Worm (Caenorhabditis elegans) whole organism, young adult: ENCODE measurements around the gene Y45G5AM.4.

Experiments
- C06A6.2 ChIP-seq: fragments of 200-800 bp; sonication (Bioruptor generic); conservative IDR thresholded peaks from 2 replicates; pipeline ENCODE4 v1.3.6; 2022; ENCODE audit warnings: missing genetic modification characterization, missing compliant biosample characterization
- D2030.7 ChIP-seq: fragments of 200-800 bp; sonication (Bioruptor generic); IDR thresholded peaks from 2 replicates; pipeline ENCODE4 v1.3.6; 2022; ENCODE audit warnings: missing genetic modification reagents, missing genetic modification characterization, missing compliant biosample characterization
- F39B2.1 ChIP-seq: fragments of 200-800 bp; sonication (Bioruptor generic); IDR thresholded peaks from 2 replicates; pipeline ENCODE4 v1.3.6; 2022; ENCODE audit warnings: missing genetic modification reagents, missing genetic modification characterization, missing compliant biosample characterization
- F55B11.4 ChIP-seq: sonication (generic microtip); optimal IDR thresholded peaks from 2 replicates; lab custom pipeline; 2016; ENCODE audit warnings: missing compliant biosample characterization, missing genetic modification characterization, borderline replicate concordance; ENCODE audit not compliant: insufficient read depth
- K11D2.4 ChIP-seq: fragments of 200-800 bp; sonication (Bioruptor generic); IDR thresholded peaks from 2 replicates; pipeline ENCODE4 v1.3.6; 2022; ENCODE audit warnings: missing genetic modification reagents, missing genetic modification characterization, missing compliant biosample characterization
- K12H6.12 ChIP-seq: fragments of 200-800 bp; sonication (Bioruptor generic); optimal IDR thresholded peaks from 2 replicates; lab custom pipeline; 2018; ENCODE audit warnings: mild to moderate bottlenecking, missing genetic modification characterization, missing compliant biosample characterization
- Y53F4B.3 ChIP-seq: fragments of 200-800 bp; sonication (Bioruptor generic); IDR thresholded peaks from 2 replicates; pipeline ENCODE4 v1.3.6; 2022; ENCODE audit warnings: missing genetic modification reagents, missing genetic modification characterization, missing compliant biosample characterization
- Y53G8AR.9 ChIP-seq: fragments of 200-800 bp; sonication (Bioruptor generic); conservative IDR thresholded peaks from 2 replicates; pipeline ENCODE4 v1.3.6; 2022; ENCODE audit warnings: missing genetic modification reagents, missing genetic modification characterization, missing compliant biosample characterization
- Y67H2A.10 ChIP-seq: fragments of 200-800 bp; sonication (Bioruptor generic); conservative IDR thresholded peaks from 2 replicates; pipeline ENCODE4 v1.3.6; 2022; ENCODE audit warnings: missing genetic modification reagents, missing genetic modification characterization, missing compliant biosample characterization
- Y79H2A.3 ChIP-seq: fragments of 200-800 bp; sonication (Bioruptor generic); conservative IDR thresholded peaks from 2 replicates; pipeline ENCODE4 v1.3.6; 2022; ENCODE audit warnings: missing genetic modification reagents, missing genetic modification characterization, missing compliant biosample characterization
- akir-1 ChIP-seq: fragments of 200-800 bp; sonication (Bioruptor generic); optimal IDR thresholded peaks from 2 replicates; lab custom pipeline; 2018; ENCODE audit warnings: mild to moderate bottlenecking, missing genetic modification characterization, moderate library complexity, missing compliant biosample characterization
- athp-1 ChIP-seq: sonication (generic microtip); optimal IDR thresholded peaks from 2 replicates; lab custom pipeline; 2017; ENCODE audit warnings: mild to moderate bottlenecking, missing genetic modification characterization, missing compliant biosample characterization
- bed-2 ChIP-seq: fragments of 200-800 bp; sonication (Bioruptor generic); IDR thresholded peaks from 2 replicates; pipeline ENCODE4 v1.3.6; 2022; ENCODE audit warnings: missing genetic modification reagents, missing genetic modification characterization, missing compliant biosample characterization
- cebp-2 ChIP-seq: fragments of 200-800 bp; sonication (Bioruptor generic); IDR thresholded peaks from 2 replicates; pipeline ENCODE4 v1.3.6; 2022; ENCODE audit warnings: missing genetic modification characterization, missing compliant biosample characterization
- ceh-100 ChIP-seq: fragments of 200-800 bp; sonication (Bioruptor generic); IDR thresholded peaks from 2 replicates; pipeline ENCODE4 v1.3.6; 2022; ENCODE audit warnings: missing genetic modification reagents, missing genetic modification characterization, missing compliant biosample characterization
- ceh-58 ChIP-seq: fragments of 200-800 bp; sonication (Bioruptor generic); IDR thresholded peaks from 2 replicates; pipeline ENCODE4 v1.3.6; 2022; ENCODE audit warnings: missing genetic modification characterization, missing compliant biosample characterization
- ceh-91 ChIP-seq: fragments of 200-800 bp; sonication (Bioruptor generic); IDR thresholded peaks from 2 replicates; pipeline ENCODE4 v1.3.6; 2022; ENCODE audit warnings: missing genetic modification reagents, missing genetic modification characterization, missing compliant biosample characterization
- chd-7 ChIP-seq: sonication (generic microtip); optimal IDR thresholded peaks from 2 replicates; lab custom pipeline; 2016; ENCODE audit warnings: mild to moderate bottlenecking, missing genetic modification characterization, moderate library complexity, missing compliant biosample characterization
- dox-1 ChIP-seq: fragments of 200-800 bp; sonication (Bioruptor generic); IDR thresholded peaks from 2 replicates; pipeline ENCODE4 v1.3.6; 2022; ENCODE audit warnings: missing genetic modification reagents, missing genetic modification characterization, missing compliant biosample characterization
- dpl-1 ChIP-seq: fragments of 150-350 bp; optimal IDR thresholded peaks from 2 replicates; lab custom pipeline; 2014; ENCODE audit warnings: missing biosample characterization, missing genetic modification reagents, missing genetic modification characterization
- efl-1 ChIP-seq: fragments of 150-350 bp; optimal IDR thresholded peaks from 2 replicates; lab custom pipeline; 2014; ENCODE audit warnings: missing biosample characterization, missing genetic modification reagents, missing genetic modification characterization
- egrh-3 ChIP-seq: fragments of 200-800 bp; sonication (Bioruptor generic); IDR thresholded peaks from 2 replicates; pipeline ENCODE4 v1.3.6; 2022; ENCODE audit warnings: missing genetic modification reagents, missing genetic modification characterization, missing compliant biosample characterization
- ekl-4 ChIP-seq: fragments of 200-800 bp; sonication (Bioruptor generic); IDR thresholded peaks from 2 replicates; pipeline ENCODE4 v1.3.6; 2022; ENCODE audit warnings: missing genetic modification reagents, missing genetic modification characterization, missing compliant biosample characterization
- ets-4 ChIP-seq: fragments of 200-800 bp; sonication (Bioruptor generic); optimal IDR thresholded peaks from 2 replicates; lab custom pipeline; 2018; ENCODE audit warnings: mild to moderate bottlenecking, missing genetic modification characterization, missing compliant biosample characterization
- him-1 ChIP-seq: sonication (generic microtip); optimal IDR thresholded peaks from 2 replicates; lab custom pipeline; 2016; ENCODE audit warnings: missing genotype, missing genetic modification reagents, missing genetic modification characterization, missing compliant biosample characterization
- hlh-12 ChIP-seq: sonication (generic microtip); optimal IDR thresholded peaks from 2 replicates; lab custom pipeline; 2016; ENCODE audit warnings: missing genetic modification characterization, missing compliant biosample characterization
- hmg-20 ChIP-seq: fragments of 200-800 bp; sonication (Bioruptor generic); IDR thresholded peaks from 2 replicates; pipeline ENCODE4 v1.3.6; 2022; ENCODE audit warnings: missing genetic modification reagents, missing genetic modification characterization, missing compliant biosample characterization
- let-526 ChIP-seq: fragments of 200-800 bp; sonication (Bioruptor generic); IDR thresholded peaks from 2 replicates; pipeline ENCODE4 v1.3.6; 2022; ENCODE audit warnings: missing genetic modification reagents, missing genetic modification characterization, missing compliant biosample characterization
- let-607 ChIP-seq, 2 experiments: fragments of 200-800 bp in 1 of 2; sonication (Bioruptor generic) in 1 of 2; sonication (generic microtip) in 1 of 2; optimal IDR thresholded peaks; 2 replicates each; lab custom pipeline; 2016 to 2018; ENCODE audit warnings: mild to moderate bottlenecking in 2 of 2, missing compliant biosample characterization in 2 of 2, missing genetic modification characterization in 2 of 2, moderate library complexity in 2 of 2, missing genotype in 1 of 2
- lin-26 ChIP-seq: fragments of 200-800 bp; sonication (Bioruptor generic); IDR thresholded peaks from 2 replicates; pipeline ENCODE4 v1.3.6; 2022; ENCODE audit warnings: missing genetic modification reagents, missing genetic modification characterization, missing compliant biosample characterization
- lin-40 ChIP-seq: sonication (generic microtip); optimal IDR thresholded peaks from 2 replicates; lab custom pipeline; 2016; ENCODE audit warnings: missing genetic modification characterization, mild to moderate bottlenecking, missing compliant biosample characterization, missing genotype, missing genetic modification reagents
- lin-54 ChIP-seq: fragments of 200-800 bp; sonication (Bioruptor generic); optimal IDR thresholded peaks from 2 replicates; lab custom pipeline; 2018; ENCODE audit warnings: mild to moderate bottlenecking, missing genetic modification characterization, missing compliant biosample characterization
- madf-10 ChIP-seq: sonication (generic microtip); optimal IDR thresholded peaks from 2 replicates; lab custom pipeline; 2016; ENCODE audit warnings: mild to moderate bottlenecking, missing genetic modification characterization, missing compliant biosample characterization
- madf-6 ChIP-seq: fragments of 200-800 bp; sonication (Bioruptor generic); IDR thresholded peaks from 2 replicates; pipeline ENCODE4 v1.3.6; 2022; ENCODE audit warnings: missing genetic modification reagents, missing genetic modification characterization, missing compliant biosample characterization
- nfya-1 ChIP-seq: sonication (generic microtip); optimal IDR thresholded peaks from 2 replicates; lab custom pipeline; 2017; ENCODE audit warnings: antibody characterized with exemption, missing compliant biosample characterization, missing genetic modification characterization, borderline replicate concordance; ENCODE audit not compliant: insufficient read depth
- nfya-2 ChIP-seq: fragments of 200-800 bp; sonication (Bioruptor generic); IDR thresholded peaks from 2 replicates; pipeline ENCODE4 v1.3.6; 2022; ENCODE audit warnings: missing genetic modification reagents, missing genetic modification characterization, missing compliant biosample characterization
- nhr-27 ChIP-seq: fragments of 200-800 bp; sonication (Bioruptor generic); optimal IDR thresholded peaks from 2 replicates; lab custom pipeline; 2018; ENCODE audit warnings: mild to moderate bottlenecking, missing genetic modification characterization, moderate library complexity, missing compliant biosample characterization
- pbrm-1 ChIP-seq: fragments of 200-800 bp; sonication (Bioruptor generic); IDR thresholded peaks from 2 replicates; pipeline ENCODE4 v1.3.6; 2022; ENCODE audit warnings: missing genetic modification reagents, missing genetic modification characterization, missing compliant biosample characterization
- pha-4 ChIP-seq: fragments of 150-350 bp; sonication (generic microtip); optimal IDR thresholded peaks from 2 replicates; lab custom pipeline; 2014; ENCODE audit warnings: missing biosample characterization, missing genetic modification reagents, missing genetic modification characterization
- sea-2 ChIP-seq: fragments of 200-800 bp; sonication (Bioruptor generic); IDR thresholded peaks from 2 replicates; pipeline ENCODE4 v1.3.6; 2022; ENCODE audit warnings: missing genetic modification characterization, missing compliant biosample characterization
- snpc-1.1 ChIP-seq: sonication (generic microtip); optimal IDR thresholded peaks from 2 replicates; lab custom pipeline; 2017; ENCODE audit warnings: missing genetic modification characterization, mild to moderate bottlenecking, missing compliant biosample characterization, antibody characterized with exemption, moderate library complexity, missing genotype, missing genetic modification reagents; ENCODE audit not compliant: insufficient read depth
- snpc-1.3 ChIP-seq: sonication (generic microtip); optimal IDR thresholded peaks from 2 replicates; lab custom pipeline; 2017; ENCODE audit warnings: missing genetic modification characterization, mild to moderate bottlenecking, missing compliant biosample characterization, antibody characterized with exemption, moderate library complexity, missing genotype, missing genetic modification reagents; ENCODE audit not compliant: insufficient read depth
- somi-1 ChIP-seq: fragments of 200-800 bp; sonication (Bioruptor generic); optimal IDR thresholded peaks from 2 replicates; lab custom pipeline; 2018; ENCODE audit warnings: mild to moderate bottlenecking, missing genetic modification characterization, missing compliant biosample characterization
- tbp1 ChIP-seq: fragments of 200-800 bp; sonication (Bioruptor generic); optimal IDR thresholded peaks from 2 replicates; lab custom pipeline; 2018; ENCODE audit warnings: mild to moderate bottlenecking, missing genetic modification characterization, missing compliant biosample characterization
- tbx-9 ChIP-seq: sonication (generic microtip); optimal IDR thresholded peaks from 2 replicates; lab custom pipeline; 2016; ENCODE audit warnings: borderline replicate concordance, missing genetic modification characterization, inconsistent platforms, missing compliant biosample characterization
- zim-3 ChIP-seq: sonication (generic microtip); optimal IDR thresholded peaks from 2 replicates; lab custom pipeline; 2017; ENCODE audit warnings: mild to moderate bottlenecking, missing genetic modification characterization, moderate library complexity, missing compliant biosample characterization
- ztf-28 ChIP-seq: fragments of 200-800 bp; sonication (Bioruptor generic); IDR thresholded peaks from 2 replicates; pipeline ENCODE4 v1.3.6; 2022; ENCODE audit warnings: missing genetic modification reagents, missing genetic modification characterization, missing compliant biosample characterization
- ztf-3 ChIP-seq: fragments of 200-800 bp; sonication (Bioruptor generic); optimal IDR thresholded peaks from 2 replicates; lab custom pipeline; 2018; ENCODE audit warnings: mild to moderate bottlenecking, missing genetic modification characterization, missing compliant biosample characterization

Y45G5AM.4 gene

DNA sequence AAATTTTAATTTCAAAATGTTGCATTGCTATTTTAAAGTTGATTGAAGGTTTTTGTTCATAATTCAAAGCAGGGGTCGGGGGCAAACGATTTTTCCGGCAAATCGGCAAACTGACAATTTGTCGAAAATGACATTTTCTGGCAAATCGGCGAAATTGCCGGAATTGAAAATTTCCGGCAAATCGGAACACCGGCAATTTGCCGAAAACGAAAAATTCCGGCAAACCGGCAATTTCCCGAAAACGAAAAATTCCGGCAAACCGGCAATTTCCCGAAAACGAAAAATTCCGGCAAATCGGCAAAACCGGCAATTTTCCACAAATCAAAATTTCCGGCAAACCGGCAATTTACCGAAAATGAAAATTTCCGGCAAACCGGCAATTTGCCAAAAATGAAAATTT lies 27.2 kb downstream of the Y45G5AM.4 start (continued):
- TF ChIP-seq bed-2 (GFP tag; lab: Robert Waterston, UW) = no peak
- TF ChIP-seq nfya-1 (tag; lab: Kevin White, UChicago) = no peak
- 0 out of 2 replicates have a peak, but pooled peaks have one; percentile 24 for TF ChIP-seq F39B2.1
- TF ChIP-seq nfya-2 (GFP tag; lab: Robert Waterston, UW) = no peak
- TF ChIP-seq madf-10 (tag; lab: Kevin White, UChicago) = no peak
- TF ChIP-seq Y79H2A.3 = no peak
- TF ChIP-seq sea-2 = no peak
- no peak for TF ChIP-seq lin-54 (GFP tag; lab: Kevin White, UChicago)
- TF ChIP-seq tbp1 (GFP tag; lab: Kevin White, UChicago) = no peak
- TF ChIP-seq K12H6.12 = no peak
- TF ChIP-seq ekl-4 = no peak
- peak; percentile 78; the same call in 1 of the 2 replicates for TF ChIP-seq Y53G8AR.9 (GFP tag; lab: Robert Waterston, UW)
- no peak for TF ChIP-seq tbx-9 (tag; lab: Kevin White, UChicago)
- TF ChIP-seq efl-1 = no peak
- TF ChIP-seq K11D2.4 (GFP tag; lab: Robert Waterston, UW) = peak; percentile 59; the same call in 1 of the 2 replicates
- TF ChIP-seq Y67H2A.10 (GFP tag; lab: Robert Waterston, UW) = no peak
- TF ChIP-seq dpl-1 (GFP tag; lab: Kevin White, UChicago) = no peak
- no peak for TF ChIP-seq nhr-27 (tag; lab: Kevin White, UChicago)
- no peak for TF ChIP-seq snpc-1.3 (tag; lab: Kevin White, UChicago)
- no peak for TF ChIP-seq him-1 (tag; lab: Kevin White, UChicago)
- TF ChIP-seq cebp-2 (GFP tag; lab: Robert Waterston, UW) = peak; percentile 70; the same call in 1 of the 2 replicates
- TF ChIP-seq akir-1 = no peak
- 0 out of 2 replicates have a peak, but pooled peaks have one; percentile 36 for TF ChIP-seq lin-26 (GFP tag; lab: Robert Waterston, UW)
- TF ChIP-seq ceh-100 (GFP tag; lab: Robert Waterston, UW) = 0 out of 2 replicates have a peak, but pooled peaks have one; percentile 17
- TF ChIP-seq pha-4 = no peak
- no peak for TF ChIP-seq hmg-20 (GFP tag; lab: Robert Waterston, UW)
- no peak for TF ChIP-seq let-526
- no peak for TF ChIP-seq let-607 (tag; optimal IDR thresholded peaks at IDR 0.05; lab: Kevin White, UChicago)
- TF ChIP-seq ets-4 (GFP tag; lab: Kevin White, UChicago) = no peak
- TF ChIP-seq ztf-28 (GFP tag; lab: Robert Waterston, UW) = no peak
- no peak for TF ChIP-seq pbrm-1 (GFP tag; lab: Robert Waterston, UW)
- peak; percentile 45 for TF ChIP-seq madf-6 (GFP tag; lab: Robert Waterston, UW)
- no peak for TF ChIP-seq ceh-91
- no peak for TF ChIP-seq snpc-1.1 (tag; lab: Kevin White, UChicago)
- TF ChIP-seq zim-3 (tag; lab: Kevin White, UChicago) = no peak
- TF ChIP-seq ceh-58 (GFP tag; lab: Robert Waterston, UW) = no peak
- TF ChIP-seq ztf-3 (GFP tag; lab: Kevin White, UChicago) = peak; percentile 1
- TF ChIP-seq F55B11.4 (tag; lab: Kevin White, UChicago) = no peak
- peak; percentile 26 for TF ChIP-seq athp-1 (tag; lab: Kevin White, UChicago)
- no peak for TF ChIP-seq hlh-12
- no peak for TF ChIP-seq Y53F4B.3
- TF ChIP-seq lin-40 = no peak
- TF ChIP-seq chd-7 = peak; percentile 29
- no peak for TF ChIP-seq C06A6.2 (GFP tag; lab: Robert Waterston, UW)
- TF ChIP-seq dox-1 (GFP tag; lab: Robert Waterston, UW) = 0 out of 2 replicates have a peak, but pooled peaks have one; percentile 12
- no peak for TF ChIP-seq somi-1 (GFP tag; lab: Kevin White, UChicago)
- TF ChIP-seq D2030.7 (GFP tag; lab: Robert Waterston, UW) = no peak
- no peak for TF ChIP-seq egrh-3 (GFP tag; lab: Robert Waterston, UW)
